Worm (Caenorhabditis elegans) whole organism, L4 larva: ENCODE results near the gene znf-782.

Experiments used
- ama-1 ChIP-seq: fragments of 150-350 bp; optimal IDR thresholded peaks from 2 replicates; lab custom pipeline; 2014; ENCODE audit warnings: inconsistent platforms, mixed read lengths
- ceh-44 ChIP-seq: fragments of 200-800 bp; sonication (Bioruptor generic); IDR thresholded peaks from 2 replicates; pipeline ENCODE4 v1.3.6; 2022; ENCODE audit warnings: missing genetic modification reagents, missing genetic modification characterization, missing compliant biosample characterization
- dmd-6 ChIP-seq: fragments of 200-800 bp; sonication (Bioruptor generic); IDR thresholded peaks from 2 replicates; pipeline ENCODE4 v1.3.6; 2022; ENCODE audit warnings: missing genetic modification reagents, missing genetic modification characterization, missing compliant biosample characterization
- nhr-77 ChIP-seq: fragments of 150-350 bp; optimal IDR thresholded peaks from 2 replicates; lab custom pipeline; 2014; ENCODE audit warnings: missing biosample characterization, missing genetic modification characterization
- ztf-11 ChIP-seq: fragments of 150-350 bp; optimal IDR thresholded peaks from 2 replicates; lab custom pipeline; 2014; ENCODE audit warnings: missing biosample characterization, missing genetic modification characterization

DNA sequence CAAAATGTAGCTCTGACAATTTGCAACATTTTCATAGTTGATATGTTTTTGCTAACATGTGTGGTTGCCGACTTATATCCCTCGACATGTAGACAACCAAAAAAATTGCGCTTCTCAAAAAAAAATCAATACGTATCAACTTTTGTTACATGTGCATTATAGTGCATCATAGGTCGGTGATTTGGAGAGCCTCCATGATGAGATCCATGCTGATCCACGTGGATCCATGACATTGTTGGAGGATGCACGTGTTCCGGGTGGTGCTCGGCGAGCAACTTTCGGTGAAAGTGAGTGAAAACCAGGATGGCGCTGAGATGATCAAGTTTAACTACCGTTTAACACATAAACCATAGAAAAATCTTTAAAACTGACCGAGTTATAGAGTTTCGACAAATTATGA lies 43.7 kb upstream of the znf-782 start:
- no peak for TF ChIP-seq dmd-6 (GFP tag; lab: Robert Waterston, UW)
- TF ChIP-seq ceh-44 (GFP tag; lab: Robert Waterston, UW) = no peak
- no peak for TF ChIP-seq ztf-11 (tag; lab: Kevin White, UChicago)
- TF ChIP-seq ama-1 (lab: Kevin White, UChicago) = no peak
- TF ChIP-seq nhr-77 (tag; lab: Kevin White, UChicago) = no peak
